Fruit fly (Drosophila melanogaster): ENCODE measurements around the gene CG15571.

CG15571 gene

dm6 chrX:4200612-4201011 lies 16.6 kb downstream of the CG15571 start (continued):
- TF ChIP-seq Doc2 (GFP tag; IDR thresholded peaks at IDR 0.05) (no peak), br (optimal IDR thresholded peaks at IDR 0.05) (no peak), CG15269 (tag; optimal IDR thresholded peaks at IDR 0.05) (no peak), CG5953 (GFP tag; IDR thresholded peaks at IDR 0.05) (no peak), nom (GFP tag; optimal IDR thresholded peaks at IDR 0.05) (peak; percentile 70), tap (tag; optimal IDR thresholded peaks at IDR 0.05) (no peak), jumu (GFP tag; optimal IDR thresholded peaks at IDR 0.05) (no peak), B-H1 (GFP tag; IDR thresholded peaks at IDR 0.05) (no peak), CG15073 (GFP tag; optimal IDR thresholded peaks at IDR 0.05) (no peak), CG14441 (GFP tag; IDR thresholded peaks at IDR 0.05) (no peak), ase (GFP tag; IDR thresholded peaks at IDR 0.05) (no peak), gro (GFP tag; optimal IDR thresholded peaks at IDR 0.05) (no peak), CG4328 (GFP tag; optimal IDR thresholded peaks at IDR 0.05) (no peak), Meics (GFP tag; optimal IDR thresholded peaks at IDR 0.05) (no peak), Aef1 (GFP tag; IDR thresholded peaks at IDR 0.05) (no peak), CG16779 (GFP tag; IDR thresholded peaks at IDR 0.05) (no peak), Dfd (GFP tag; optimal IDR thresholded peaks at IDR 0.05) (no peak), pzg (GFP tag; optimal IDR thresholded peaks at IDR 0.05) (no peak), Chrac-16 (GFP tag; optimal IDR thresholded peaks at IDR 0.05) (no peak)

- TF ChIP-seq insv (GFP tag; optimal IDR thresholded peaks at IDR 0.05) (peak in 1 of 2 experiments; percentile 89), kni (GFP tag; optimal IDR thresholded peaks at IDR 0.05) (peak; percentile 78), pros (GFP tag; optimal IDR thresholded peaks at IDR 0.05) (peak; percentile 23), bigmax (GFP tag; optimal IDR thresholded peaks at IDR 0.05) (peak; percentile 78), BEAF-32 (GFP tag; optimal IDR thresholded peaks at IDR 0.05) (no peak)
Observed at dm6 chrX:4198769-4199168, 18.4 kb downstream of the CG15571 start.

DNA sequence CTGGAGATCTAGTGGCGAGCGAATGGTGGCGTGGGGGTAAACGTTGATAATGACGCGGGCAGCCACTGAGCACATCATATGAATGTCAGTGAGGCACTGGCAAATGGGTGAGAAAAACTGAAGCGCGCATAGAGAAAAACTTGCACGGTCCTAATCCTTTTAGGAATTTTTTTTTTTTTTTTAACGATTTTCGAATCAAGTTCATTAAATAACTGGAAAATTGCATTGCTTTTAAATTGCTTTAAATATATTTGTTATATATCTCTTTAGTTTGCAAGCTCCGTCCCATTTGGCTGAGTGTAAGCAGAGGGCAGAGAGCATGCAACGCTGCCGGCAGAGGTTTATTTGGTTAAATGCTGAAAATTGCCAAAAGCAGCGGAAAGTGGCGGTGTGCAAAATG lies 19.7 kb downstream of the CG15571 start:
- TF ChIP-seq peb (GFP tag; IDR thresholded peaks at IDR 0.05), result 0 out of 2 replicates have a peak, but pooled peaks have one; percentile 25
- TF ChIP-seq Awh (GFP tag; IDR thresholded peaks at IDR 0.05), result 0 out of 2 replicates have a peak, but pooled peaks have one; percentile 13
- peak; percentile 5 for TF ChIP-seq Ssrp (tag; optimal IDR thresholded peaks at IDR 0.05)
- TF ChIP-seq E2f1 (GFP tag; IDR thresholded peaks at IDR 0.05), result 0 out of 2 replicates have a peak, but pooled peaks have one; percentile 14
- TF ChIP-seq caup (GFP tag; optimal IDR thresholded peaks at IDR 0.05; ENCODE audit: severe bottlenecking), result no peak
- peak in 1 of 2 experiments; percentile 53 for TF ChIP-seq bsh (GFP tag; optimal IDR thresholded peaks at IDR 0.05)
- TF ChIP-seq ara (GFP tag; IDR thresholded peaks at IDR 0.05), result peak; percentile 44; the same call in 1 of the 2 replicates
- TF ChIP-seq unpg (GFP tag; optimal IDR thresholded peaks at IDR 0.05), result peak; percentile 24
- 0 out of 2 replicates have a peak, but pooled peaks have one; percentile 47 for TF ChIP-seq CG32767 (GFP tag; IDR thresholded peaks at IDR 0.05)
- TF ChIP-seq slou (GFP tag; optimal IDR thresholded peaks at IDR 0.05), result no peak
- peak; percentile 36 for TF ChIP-seq Xbp1 (GFP tag; optimal IDR thresholded peaks at IDR 0.05)
- peak in 1 of 2 experiments; percentile 13 for TF ChIP-seq dpn (GFP tag; optimal IDR thresholded peaks at IDR 0.05)
- TF ChIP-seq Sox102F (GFP tag; optimal IDR thresholded peaks at IDR 0.05), result peak; percentile 52
- peak; percentile 3 for TF ChIP-seq CG5245 (GFP tag; optimal IDR thresholded peaks at IDR 0.05)
- TF ChIP-seq Elba2 (GFP tag; optimal IDR thresholded peaks at IDR 0.05), result no peak
- no peak for TF ChIP-seq cad (GFP tag; optimal IDR thresholded peaks at IDR 0.05)
- no peak for TF ChIP-seq ac (GFP tag; optimal IDR thresholded peaks at IDR 0.05)
- 0 out of 2 replicates have a peak, but pooled peaks have one; percentile 24 for TF ChIP-seq vvl (GFP tag; IDR thresholded peaks at IDR 0.05)
- peak; percentile 14 for TF ChIP-seq phol (tag; optimal IDR thresholded peaks at IDR 0.05)
- no peak for TF ChIP-seq Usf (GFP tag; optimal IDR thresholded peaks at IDR 0.05)
- peak; percentile 34 for TF ChIP-seq CG11504 (tag; optimal IDR thresholded peaks at IDR 0.05)
- no peak for TF ChIP-seq CG4617 (GFP tag; optimal IDR thresholded peaks at IDR 0.05; ENCODE audit: borderline replicate concordance)
- TF ChIP-seq CG17829 (tag; optimal IDR thresholded peaks at IDR 0.05), result peak; percentile 32
- no peak for TF ChIP-seq CG9215 (GFP tag; IDR thresholded peaks at IDR 0.05)
- TF ChIP-seq az2 (GFP tag; optimal IDR thresholded peaks at IDR 0.05), result peak; percentile 16
- TF ChIP-seq ranshi (GFP tag; IDR thresholded peaks at IDR 0.05), result peak; percentile 30; the same call in 1 of the 2 replicates

All from whole organism, embryonic.